Worm (Caenorhabditis elegans) whole organism, L4/young adult: ENCODE measurements around the gene smf-1.

Source experiments
- W03F9.2 ChIP-seq: fragments of 150-350 bp; optimal IDR thresholded peaks from 2 replicates; lab custom pipeline; 2014; ENCODE audit warnings: missing biosample characterization, missing genetic modification characterization
- dao-5 ChIP-seq: sonication (generic microtip); optimal IDR thresholded peaks from 2 replicates; lab custom pipeline; 2016; ENCODE audit warnings: missing genotype, missing genetic modification characterization, moderate library complexity, missing compliant biosample characterization
- him-1 ChIP-seq: sonication (generic microtip); optimal IDR thresholded peaks from 2 replicates; lab custom pipeline; 2016; ENCODE audit warnings: missing genotype, missing genetic modification reagents, missing genetic modification characterization, missing compliant biosample characterization

DNA sequence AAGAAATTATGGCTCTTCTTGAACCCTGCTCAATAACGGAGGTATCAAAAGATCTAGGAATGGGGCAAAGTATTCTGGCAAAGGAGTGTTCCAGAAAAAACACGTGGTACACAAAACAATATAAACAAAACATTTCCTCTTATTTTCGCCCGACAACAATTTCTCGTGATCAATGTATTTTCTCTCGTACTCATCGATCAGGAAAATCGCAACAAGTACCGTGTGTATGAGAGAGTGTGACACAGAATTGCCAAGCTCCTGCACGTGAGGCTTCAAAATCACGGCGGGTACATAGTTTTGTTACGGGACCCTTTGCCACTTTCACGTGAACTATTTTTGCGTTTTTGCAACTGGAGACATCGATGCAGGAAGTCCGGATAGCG, 18.1 kb upstream of the smf-1 start:
- TF ChIP-seq W03F9.2: no peak
- no peak for TF ChIP-seq him-1 (tag; lab: Kevin White, UChicago)
- no peak for TF ChIP-seq dao-5 (tag; lab: Kevin White, UChicago)
